Worm (Caenorhabditis elegans) whole organism, L4 larva: ENCODE results near the gene F01G4.6.

Experiments
- F10B5.3 ChIP-seq: sonication (generic microtip); optimal IDR thresholded peaks from 2 replicates; lab custom pipeline; 2016; ENCODE audit warnings: mild to moderate bottlenecking, missing genetic modification characterization, missing compliant biosample characterization
- F37D6.2 ChIP-seq: sonication (generic microtip); optimal IDR thresholded peaks from 2 replicates; lab custom pipeline; 2016; ENCODE audit warnings: mild to moderate bottlenecking, missing genetic modification characterization, missing compliant biosample characterization
- T20F7.1 ChIP-seq: fragments of 200-800 bp; sonication (Bioruptor generic); optimal IDR thresholded peaks from 2 replicates; lab custom pipeline; 2018; ENCODE audit warnings: mild to moderate bottlenecking, missing genetic modification characterization, missing compliant biosample characterization
- T26A8.4 ChIP-seq: fragments of 200-800 bp; sonication (Bioruptor generic); IDR thresholded peaks from 2 replicates; pipeline ENCODE4 v1.3.6; 2022; ENCODE audit warnings: missing genetic modification characterization, missing compliant biosample characterization
- Y105C5A.15 ChIP-seq: fragments of 200-800 bp; sonication (Bioruptor generic); IDR thresholded peaks from 2 replicates; pipeline ENCODE4 v1.3.6; 2022; ENCODE audit warnings: missing genetic modification characterization, missing compliant biosample characterization
- Y75B8A.6 ChIP-seq: fragments of 200-800 bp; sonication (Bioruptor generic); IDR thresholded peaks from 2 replicates; pipeline ENCODE4 v1.3.6; 2022; ENCODE audit warnings: missing genetic modification reagents, missing genetic modification characterization, missing compliant biosample characterization
- ZK546.5 ChIP-seq, 2 experiments: sonication (generic microtip); optimal IDR thresholded peaks; 2 replicates each; lab custom pipeline; 2017; ENCODE audit warnings: missing biosample characterization in 2 of 2, missing genetic modification characterization in 2 of 2
- ceh-44 ChIP-seq: fragments of 200-800 bp; sonication (Bioruptor generic); IDR thresholded peaks from 2 replicates; pipeline ENCODE4 v1.3.6; 2022; ENCODE audit warnings: missing genetic modification reagents, missing genetic modification characterization, missing compliant biosample characterization
- daf-19 ChIP-seq: fragments of 200-800 bp; sonication (Bioruptor generic); conservative IDR thresholded peaks from 2 replicates; pipeline ENCODE4 v1.3.6; 2022; ENCODE audit warnings: missing genetic modification characterization, missing compliant biosample characterization
- dmd-6 ChIP-seq: fragments of 200-800 bp; sonication (Bioruptor generic); IDR thresholded peaks from 2 replicates; pipeline ENCODE4 v1.3.6; 2022; ENCODE audit warnings: missing genetic modification reagents, missing genetic modification characterization, missing compliant biosample characterization
- dpl-1 ChIP-seq: fragments of 150-350 bp; optimal IDR thresholded peaks from 2 replicates; lab custom pipeline; 2014; ENCODE audit warnings: missing biosample characterization, missing genetic modification reagents, missing genetic modification characterization
- duxl-1 ChIP-seq: sonication (generic microtip); optimal IDR thresholded peaks from 2 replicates; lab custom pipeline; 2016; ENCODE audit warnings: mild to moderate bottlenecking, missing genetic modification characterization, moderate library complexity, missing compliant biosample characterization; ENCODE audit not compliant: poor library complexity
- dve-1 ChIP-seq: sonication (generic microtip); optimal IDR thresholded peaks from 2 replicates; lab custom pipeline; 2017; ENCODE audit warnings: antibody characterized with exemption, mild to moderate bottlenecking, missing genetic modification characterization, missing compliant biosample characterization; ENCODE audit not compliant: insufficient read depth
- hif-1 ChIP-seq, 2 experiments: sonication (generic microtip); optimal IDR thresholded peaks; 2 replicates each; lab custom pipeline; 2016 to 2017; ENCODE audit warnings: missing compliant biosample characterization in 2 of 2, missing genetic modification characterization in 2 of 2, missing genetic modification reagents in 2 of 2, missing genotype in 2 of 2, mild to moderate bottlenecking in 1 of 2
- hlh-11 ChIP-seq: fragments of 200-800 bp; sonication (Bioruptor generic); optimal IDR thresholded peaks from 2 replicates; lab custom pipeline; 2018; ENCODE audit warnings: mild to moderate bottlenecking, missing genetic modification characterization, missing compliant biosample characterization
- hlh-30 ChIP-seq: sonication (generic microtip); optimal IDR thresholded peaks from 2 replicates; lab custom pipeline; 2017; ENCODE audit warnings: antibody characterized with exemption, mild to moderate bottlenecking, missing genetic modification characterization, missing compliant biosample characterization; ENCODE audit not compliant: insufficient read depth
- hmg-1.1 ChIP-seq: fragments of 200-800 bp; sonication (Bioruptor generic); IDR thresholded peaks from 2 replicates; pipeline ENCODE4 v1.3.6; 2022; ENCODE audit warnings: missing genetic modification reagents, missing genetic modification characterization, missing compliant biosample characterization
- lin-38 ChIP-seq: fragments of 200-800 bp; sonication (Bioruptor generic); IDR thresholded peaks from 2 replicates; pipeline ENCODE4 v1.3.6; 2022; ENCODE audit warnings: missing genetic modification reagents, missing genetic modification characterization, missing compliant biosample characterization
- lin-39 ChIP-seq: fragments of 150-350 bp; optimal IDR thresholded peaks from 2 replicates; lab custom pipeline; 2014; ENCODE audit warnings: missing biosample characterization, missing genetic modification reagents, missing genetic modification characterization
- lsy-2 ChIP-seq, 2 experiments: fragments of 150-350 bp in 1 of 2; sonication (generic microtip) in 1 of 2; optimal IDR thresholded peaks; 2 replicates each; lab custom pipeline; 2014 to 2017; ENCODE audit warnings: missing biosample characterization in 2 of 2, missing genetic modification characterization in 2 of 2
- madf-5 ChIP-seq, 2 experiments: fragments of 200-800 bp; sonication (Bioruptor generic); IDR thresholded peaks; 2 replicates each; pipeline ENCODE4 v1.3.6; 2022; ENCODE audit warnings: missing compliant biosample characterization in 2 of 2, missing genetic modification characterization in 2 of 2
- madf-9 ChIP-seq: fragments of 200-800 bp; sonication (Bioruptor generic); conservative IDR thresholded peaks from 2 replicates; pipeline ENCODE4 v1.3.6; 2022; ENCODE audit warnings: missing genetic modification reagents, missing genetic modification characterization, missing compliant biosample characterization
- mdt-29 ChIP-seq: fragments of 200-800 bp; sonication (Bioruptor generic); IDR thresholded peaks from 2 replicates; pipeline ENCODE4 v1.3.6; 2022; ENCODE audit warnings: missing genetic modification reagents, missing genetic modification characterization, missing compliant biosample characterization
- mep-1 ChIP-seq: fragments of 150-350 bp; sonication (generic microtip); optimal IDR thresholded peaks from 3 replicates; lab custom pipeline; 2014; ENCODE audit warnings: missing biosample characterization, missing genetic modification characterization
- mes-2 ChIP-seq: sonication (generic microtip); optimal IDR thresholded peaks from 2 replicates; lab custom pipeline; 2016; ENCODE audit warnings: missing genotype, mild to moderate bottlenecking, missing genetic modification characterization, missing compliant biosample characterization; ENCODE audit not compliant: poor library complexity, severe bottlenecking
- nhr-102 ChIP-seq: sonication (generic microtip); optimal IDR thresholded peaks from 2 replicates; lab custom pipeline; 2016; ENCODE audit warnings: mild to moderate bottlenecking, missing genetic modification characterization, moderate library complexity, missing compliant biosample characterization
- nhr-11 ChIP-seq: fragments of 150-350 bp; optimal IDR thresholded peaks from 2 replicates; lab custom pipeline; 2014; ENCODE audit warnings: missing biosample characterization, missing genetic modification characterization
- nhr-28 ChIP-seq: fragments of 150-350 bp; optimal IDR thresholded peaks from 2 replicates; lab custom pipeline; 2014; ENCODE audit warnings: missing biosample characterization, missing genetic modification characterization
- nhr-6 ChIP-seq: fragments of 150-350 bp; optimal IDR thresholded peaks from 2 replicates; lab custom pipeline; 2014; ENCODE audit warnings: missing biosample characterization, missing genetic modification characterization
- nhr-77 ChIP-seq: fragments of 150-350 bp; optimal IDR thresholded peaks from 2 replicates; lab custom pipeline; 2014; ENCODE audit warnings: missing biosample characterization, missing genetic modification characterization
- set-16 ChIP-seq: fragments of 200-800 bp; sonication (Bioruptor generic); IDR thresholded peaks from 2 replicates; pipeline ENCODE4 v1.3.6; 2022; ENCODE audit warnings: missing genetic modification reagents, missing genetic modification characterization, missing compliant biosample characterization
- snpc-1.2 ChIP-seq: fragments of 200-800 bp; sonication (Bioruptor generic); IDR thresholded peaks from 2 replicates; pipeline ENCODE4 v1.3.6; 2022; ENCODE audit warnings: missing genetic modification reagents, missing genetic modification characterization, missing compliant biosample characterization
- snpc-4 ChIP-seq: fragments of 150-350 bp; optimal IDR thresholded peaks from 2 replicates; lab custom pipeline; 2014; ENCODE audit warnings: missing biosample characterization, missing genetic modification characterization
- spr-1 ChIP-seq: sonication (generic microtip); optimal IDR thresholded peaks from 2 replicates; lab custom pipeline; 2016; ENCODE audit warnings: mild to moderate bottlenecking, missing genetic modification characterization, missing compliant biosample characterization
- spr-3 ChIP-seq: fragments of 200-800 bp; sonication (Bioruptor generic); optimal IDR thresholded peaks from 2 replicates; lab custom pipeline; 2018; ENCODE audit warnings: mild to moderate bottlenecking, missing genetic modification characterization, missing compliant biosample characterization
- tra-1 ChIP-seq: fragments of 200-800 bp; sonication (Bioruptor generic); IDR thresholded peaks from 2 replicates; pipeline ENCODE4 v1.3.6; 2022; ENCODE audit warnings: missing genetic modification reagents, missing genetic modification characterization, missing compliant biosample characterization
- unc-62 ChIP-seq, 3 experiments: fragments of 150-350 bp in 1 of 3; sonication (generic microtip); optimal IDR thresholded peaks in 2 of 3; peaks in 1 of 3; 1 replicate in 1 of 3; 2 replicates in 2 of 3; lab custom pipeline; 2014 to 2017; ENCODE audit warnings: missing biosample characterization in 3 of 3, missing genetic modification characterization in 3 of 3, missing genetic modification reagents in 3 of 3, missing genotype in 1 of 3
- vab-7 ChIP-seq: fragments of 200-800 bp; sonication (Bioruptor generic); IDR thresholded peaks from 2 replicates; pipeline ENCODE4 v1.3.6; 2022; ENCODE audit warnings: missing genetic modification reagents, missing genetic modification characterization, missing compliant biosample characterization
- zfp-2 ChIP-seq: sonication (generic microtip); optimal IDR thresholded peaks from 2 replicates; lab custom pipeline; 2016; ENCODE audit warnings: mild to moderate bottlenecking, missing genetic modification characterization, missing compliant biosample characterization
- ztf-11 ChIP-seq: fragments of 150-350 bp; optimal IDR thresholded peaks from 2 replicates; lab custom pipeline; 2014; ENCODE audit warnings: missing biosample characterization, missing genetic modification characterization
- ztf-7 ChIP-seq: fragments of 150-350 bp; optimal IDR thresholded peaks from 2 replicates; lab custom pipeline; 2014; ENCODE audit warnings: missing biosample characterization, missing genetic modification characterization

F01G4.6 gene

ce11 chrIV:11118837-11119491 is 30.3 kb downstream of the F01G4.6 start, which contains the start of the genes imp-2 and enpl-1 (continued):
- TF ChIP-seq tra-1 (GFP tag; lab: Robert Waterston, UW) (peak; percentile 49; the same call in 1 of the 2 replicates), T20F7.1 (peak; percentile 85), ceh-44 (GFP tag; lab: Robert Waterston, UW) (no peak), F10B5.3 (tag; lab: Kevin White, UChicago) (peak; percentile 69), set-16 (GFP tag; lab: Robert Waterston, UW) (peak; percentile 67), lin-38 (GFP tag; lab: Robert Waterston, UW) (peak; percentile 80), spr-3 (peak; percentile 11), ztf-7 (no peak), nhr-102 (peak; percentile 82), snpc-4 (tag; lab: Kevin White, UChicago) (no peak), mdt-29 (GFP tag; lab: Robert Waterston, UW) (peak; percentile 60; the same call in 1 of the 2 replicates)

- TF ChIP-seq T26A8.4 (GFP tag; lab: Robert Waterston, UW): no peak
- no peak for TF ChIP-seq nhr-102
- no peak for TF ChIP-seq mes-2 (tag; lab: Kevin White, UChicago)
- TF ChIP-seq ZK546.5 (tag; optimal IDR thresholded peaks at IDR 0.05; lab: Kevin White, UChicago): no peak
- no peak for TF ChIP-seq daf-19 (GFP tag; lab: Robert Waterston, UW)
- TF ChIP-seq F37D6.2 (tag; lab: Kevin White, UChicago): no peak
- no peak for TF ChIP-seq Y105C5A.15 (GFP tag; lab: Robert Waterston, UW)
- TF ChIP-seq lsy-2 (tag; optimal IDR thresholded peaks at IDR 0.05; lab: Kevin White, UChicago): no peak
- TF ChIP-seq madf-5 (GFP tag; IDR thresholded peaks at IDR 0.05; lab: Robert Waterston, UW): no peak
- TF ChIP-seq duxl-1: no peak
- TF ChIP-seq zfp-2: no peak
- TF ChIP-seq, all 104 proteins: peak for 0
These were observed 36.7 kb downstream of the F01G4.6 start, which contains the start of gene clc-9 for ce11 chrIV:11112641-11113040. Gene clc-9, plus strand, starts transcription at chrIV:11112941.

ce11 chrIV:11111898-11112297 is 37.4 kb downstream of the F01G4.6 start:
- TF ChIP-seq Y75B8A.6 (GFP tag; lab: Robert Waterston, UW) (no peak), hlh-30 (peak; percentile 36)

ce11 chrIV:11110995-11111619 is 38.2 kb downstream of the F01G4.6 start, which contains the start of gene rps-5:
Gene rps-5, minus strand, starts transcription at chrIV:11111045.
- TF ChIP-seq hlh-11 (tag; lab: Kevin White, UChicago): peak; percentile 32
- no peak for TF ChIP-seq spr-1 (tag; lab: Kevin White, UChicago)
- no peak for TF ChIP-seq nhr-102
- TF ChIP-seq nhr-77: no peak
- TF ChIP-seq nhr-6 (tag; lab: Kevin White, UChicago): peak; percentile 58
- peak; percentile 82 for TF ChIP-seq dpl-1 (GFP tag; lab: Kevin White, UChicago)
- TF ChIP-seq hmg-1.1 (GFP tag; lab: Robert Waterston, UW): 0 out of 2 replicates have a peak, but pooled peaks have one; percentile 55
- peak; percentile 17 for TF ChIP-seq nhr-28 (tag; lab: Kevin White, UChicago)
- no peak for TF ChIP-seq T26A8.4 (GFP tag; lab: Robert Waterston, UW)
- peak; percentile 46 for TF ChIP-seq dve-1 (tag; lab: Kevin White, UChicago)
- no peak for TF ChIP-seq vab-7 (GFP tag; lab: Robert Waterston, UW)
- TF ChIP-seq snpc-1.2: peak; percentile 50; the same call in 1 of the 2 replicates
- peak in 1 of 2 experiments; percentile 85 for TF ChIP-seq lsy-2 (tag; optimal IDR thresholded peaks at IDR 0.05; lab: Kevin White, UChicago)
- peak; percentile 22 for TF ChIP-seq nhr-11 (tag; lab: Kevin White, UChicago)
- no peak for TF ChIP-seq tra-1 (GFP tag; lab: Robert Waterston, UW)
- TF ChIP-seq ztf-11 (tag; lab: Kevin White, UChicago): no peak
- TF ChIP-seq madf-9 (GFP tag; lab: Robert Waterston, UW): no peak
- peak; percentile 47 for TF ChIP-seq mep-1 (tag; lab: Kevin White, UChicago)
- no peak for TF ChIP-seq mdt-29 (GFP tag; lab: Robert Waterston, UW)
- no peak for TF ChIP-seq zfp-2
- peak; percentile 43 for TF ChIP-seq hlh-30
- TF ChIP-seq mes-2 (tag; lab: Kevin White, UChicago): peak; percentile 63
- peak in 1 of 2 experiments; percentile 87 for TF ChIP-seq unc-62 (GFP tag; optimal IDR thresholded peaks at IDR 0.05 in 1 of 2; lab: Kevin White, UChicago)
- TF ChIP-seq unc-62 (tag; optimal IDR thresholded peaks at IDR 0.05; lab: Kevin White, UChicago): no peak
- no peak for TF ChIP-seq lin-39 (tag; lab: Kevin White, UChicago)
- TF ChIP-seq lin-38 (GFP tag; lab: Robert Waterston, UW): peak; percentile 51
- peak in 1 of 2 experiments; percentile 25 for TF ChIP-seq hif-1 (tag; optimal IDR thresholded peaks at IDR 0.05; lab: Kevin White, UChicago)
- TF ChIP-seq dmd-6 (GFP tag; lab: Robert Waterston, UW): no peak
